Worm (Caenorhabditis elegans): ENCODE measurements around the gene lgc-12.

Gene lgc-12

ce11 chrIII:7570083-7570695, 8.2 kb downstream of the lgc-12 start, which contains the start of gene R13A5.7 (continued):
- TF ChIP-seq daf-12 (tag; optimal IDR thresholded peaks at IDR 0.05) (no peak), F26F4.8 (GFP tag; conservative IDR thresholded peaks at IDR 0.05) (no peak), attf-4 (tag; optimal IDR thresholded peaks at IDR 0.05) (no peak), D1046.2 (GFP tag; IDR thresholded peaks at IDR 0.05) (no peak), php-3 (GFP tag; IDR thresholded peaks at IDR 0.05) (0 out of 2 replicates have a peak, but pooled peaks have one; percentile 46), T20F7.1 (GFP tag; optimal IDR thresholded peaks at IDR 0.05) (peak; percentile 63), lsy-2 (tag; optimal IDR thresholded peaks at IDR 0.05) (peak; percentile 85 to 86), mxl-3 (GFP tag; optimal IDR thresholded peaks at IDR 0.05) (peak; percentile 95), dpl-1 (GFP tag; optimal IDR thresholded peaks at IDR 0.05) (peak; percentile 48), skn-1 (tag; optimal IDR thresholded peaks at IDR 0.05) (no peak), nhr-10 (tag; optimal IDR thresholded peaks at IDR 0.05) (no peak), daf-16 (GFP tag; optimal IDR thresholded peaks at IDR 0.05) (peak in 1 of 2 experiments; percentile 23), daf-16 (tag; optimal IDR thresholded peaks at IDR 0.05) (peak; percentile 80), hif-1 (tag; optimal IDR thresholded peaks at IDR 0.05) (peak in 1 of 2 experiments; percentile 36), ceh-28 (tag; optimal IDR thresholded peaks at IDR 0.05) (no peak), spr-1 (tag; optimal IDR thresholded peaks at IDR 0.05) (peak; percentile 15), mdt-29 (GFP tag; IDR thresholded peaks at IDR 0.05) (0 out of 2 replicates have a peak, but pooled peaks have one; percentile 35), lir-3 (tag; optimal IDR thresholded peaks at IDR 0.05) (no peak), ztf-7 (tag; optimal IDR thresholded peaks at IDR 0.05) (no peak), gei-8 (GFP tag; optimal IDR thresholded peaks at IDR 0.05) (peak; percentile 48), ZK337.2 (GFP tag; IDR thresholded peaks at IDR 0.05) (no peak), ceh-20 (GFP tag; IDR thresholded peaks at IDR 0.05) (no peak; the same call in 1 of the 2 replicates), unc-39 (tag; optimal IDR thresholded peaks at IDR 0.05) (no peak), zip-11 (GFP tag; IDR thresholded peaks at IDR 0.05) (no peak), F37D6.2 (tag; optimal IDR thresholded peaks at IDR 0.05) (peak; percentile 31), unc-62 (GFP tag; optimal IDR thresholded peaks at IDR 0.05 in 1 of 2) (peak in 1 of 2 experiments; percentile 97), unc-62 (tag; optimal IDR thresholded peaks at IDR 0.05) (no peak), lim-7 (GFP tag; IDR thresholded peaks at IDR 0.05) (no peak), dmd-6 (GFP tag; IDR thresholded peaks at IDR 0.05) (peak; percentile 77), madf-9 (GFP tag; conservative IDR thresholded peaks at IDR 0.05) (no peak; the same call in 1 of the 2 replicates), egl-43 (GFP tag; IDR thresholded peaks at IDR 0.05) (no peak; the same call in 1 of the 2 replicates), daf-19 (GFP tag; conservative IDR thresholded peaks at IDR 0.05) (no peak), nhr-25 (tag; optimal IDR thresholded peaks at IDR 0.05; ENCODE audit: borderline replicate concordance, insufficient read depth) (peak; percentile 70), hlh-11 (tag; optimal IDR thresholded peaks at IDR 0.05) (peak; percentile 93), Y48G9A.11 (GFP tag; IDR thresholded peaks at IDR 0.05) (no peak), nhr-42 (GFP tag; IDR thresholded peaks at IDR 0.05) (no peak), nhr-41 (GFP tag; IDR thresholded peaks at IDR 0.05) (0 out of 2 replicates have a peak, but pooled peaks have one; percentile 25), ama-1 (optimal IDR thresholded peaks at IDR 0.05) (no peak), F10B5.3 (tag; optimal IDR thresholded peaks at IDR 0.05) (peak; percentile 35), ceh-82 (tag; optimal IDR thresholded peaks at IDR 0.05) (no peak), R02D3.7 (tag; optimal IDR thresholded peaks at IDR 0.05) (no peak), sdz-12 (GFP tag; optimal IDR thresholded peaks at IDR 0.05) (no peak), nhr-28 (tag; optimal IDR thresholded peaks at IDR 0.05) (peak; percentile 90), ceh-44 (GFP tag; IDR thresholded peaks at IDR 0.05) (0 out of 2 replicates have a peak, but pooled peaks have one; percentile 38), snpc-1.2 (GFP tag; IDR thresholded peaks at IDR 0.05) (no peak), mxl-2 (GFP tag; conservative IDR thresholded peaks at IDR 0.05) (no peak), dmd-8 (GFP tag; IDR thresholded peaks at IDR 0.05) (no peak), vab-7 (GFP tag; IDR thresholded peaks at IDR 0.05) (no peak), daf-8 (GFP tag; IDR thresholded peaks at IDR 0.05) (no peak), lin-38 (GFP tag; IDR thresholded peaks at IDR 0.05) (peak; percentile 59), dve-1 (tag; optimal IDR thresholded peaks at IDR 0.05; ENCODE audit: insufficient read depth) (peak; percentile 88)

Measured in whole organism, L4 larva.